Fruit fly (Drosophila melanogaster) whole organism, embryonic: Measurements from ENCODE around the gene CG13667.
A peak's percentile ranks its signal among the peaks of the same experiment; 100 is the strongest.

ENCODE experiments used
- Adf1 ChIP-seq: fragments of 200-800 bp; sonication (Bioruptor generic); IDR thresholded peaks from 2 replicates; pipeline ENCODE4 v1.3.6; 2022; ENCODE audit warnings: missing biosample characterization, missing genetic modification characterization
- Bteb2 ChIP-seq: fragments of 200-800 bp; sonication (Bioruptor generic); optimal IDR thresholded peaks from 2 replicates; lab custom pipeline; 2016; ENCODE audit warnings: missing biosample characterization, missing genetic modification characterization
- CG10654 ChIP-seq: fragments of 200-800 bp; sonication (Bioruptor generic); optimal IDR thresholded peaks from 2 replicates; lab custom pipeline; 2016; ENCODE audit warnings: missing biosample characterization, missing genetic modification characterization
- CG11560 ChIP-seq: fragments of 200-800 bp; sonication (Bioruptor generic); IDR thresholded peaks from 3 replicates; pipeline ENCODE4 v1.3.6; 2022; ENCODE audit warnings: missing biosample characterization, missing genetic modification characterization
- CG13123 ChIP-seq: fragments of 200-800 bp; sonication (Bioruptor generic); optimal IDR thresholded peaks from 2 replicates; lab custom pipeline; 2016; ENCODE audit warnings: missing biosample characterization, missing genetic modification characterization
- CG15073 ChIP-seq: fragments of 200-800 bp; sonication (Bioruptor generic); optimal IDR thresholded peaks from 2 replicates; lab custom pipeline; 2016; ENCODE audit warnings: missing biosample characterization, missing genetic modification characterization
- CG1603 ChIP-seq: fragments of 200-800 bp; sonication (Bioruptor generic); optimal IDR thresholded peaks from 2 replicates; lab custom pipeline; 2019; ENCODE audit warnings: missing biosample characterization, mild to moderate bottlenecking, missing genetic modification characterization, moderate library complexity
- CG17385 ChIP-seq: fragments of 200-800 bp; sonication (Bioruptor generic); optimal IDR thresholded peaks from 3 replicates; lab custom pipeline; 2018; ENCODE audit warnings: missing biosample characterization, mild to moderate bottlenecking, missing genetic modification characterization
- CG17568 ChIP-seq: fragments of 200-800 bp; sonication (Bioruptor generic); optimal IDR thresholded peaks from 2 replicates; lab custom pipeline; 2018; ENCODE audit warnings: missing biosample characterization, mild to moderate bottlenecking, missing genetic modification characterization, moderate library complexity
- CG2116 ChIP-seq: fragments of 200-800 bp; sonication (Bioruptor generic); optimal IDR thresholded peaks from 3 replicates; lab custom pipeline; 2018; ENCODE audit warnings: missing biosample characterization, mild to moderate bottlenecking, missing genetic modification characterization
- CG4282 ChIP-seq: fragments of 200-800 bp; sonication (Bioruptor generic); optimal IDR thresholded peaks from 2 replicates; lab custom pipeline; 2016; ENCODE audit warnings: missing biosample characterization, missing genetic modification characterization
- CG4360 ChIP-seq: fragments of 200-800 bp; sonication (Bioruptor generic); IDR thresholded peaks from 2 replicates; pipeline ENCODE4 v1.3.6; 2022; ENCODE audit warnings: missing biosample characterization, missing genetic modification characterization
- CG4617 ChIP-seq: fragments of 200-800 bp; sonication (Bioruptor generic); optimal IDR thresholded peaks from 3 replicates; lab custom pipeline; 2016; ENCODE audit warnings: missing biosample characterization, missing genetic modification characterization, borderline replicate concordance
- CG6654 ChIP-seq: fragments of 200-800 bp; sonication (Bioruptor generic); optimal IDR thresholded peaks from 2 replicates; lab custom pipeline; 2017; ENCODE audit warnings: missing biosample characterization, mild to moderate bottlenecking, missing genetic modification characterization
- CG8281 ChIP-seq: fragments of 200-800 bp; sonication (Bioruptor generic); optimal IDR thresholded peaks from 2 replicates; lab custom pipeline; 2018; ENCODE audit warnings: missing biosample characterization, mild to moderate bottlenecking, missing genetic modification characterization, moderate library complexity
- CG8478 ChIP-seq: fragments of >200 bp; optimal IDR thresholded peaks from 2 replicates; lab custom pipeline; 2018
- CG9727 ChIP-seq: fragments of 200-800 bp; sonication (Bioruptor generic); optimal IDR thresholded peaks from 3 replicates; lab custom pipeline; 2017; ENCODE audit warnings: missing biosample characterization, mild to moderate bottlenecking, missing genetic modification characterization
- Dll ChIP-seq: fragments of 200-800 bp; sonication (Bioruptor generic); IDR thresholded peaks from 4 replicates; pipeline ENCODE4 v1.3.6; 2022; ENCODE audit warnings: missing biosample characterization, missing genetic modification characterization; ENCODE audit not compliant: partially characterized antibody
- E2f2 ChIP-seq: fragments of 200-800 bp; sonication (Bioruptor generic); IDR thresholded peaks from 2 replicates; pipeline ENCODE4 v1.3.6; 2022; ENCODE audit warnings: missing biosample characterization, missing genetic modification characterization
- Ets65A ChIP-seq: fragments of 200-800 bp; sonication (Bioruptor generic); peaks from one replicate; lab custom pipeline; 2016; ENCODE audit warnings: missing biosample characterization, missing genetic modification characterization
- Gug ChIP-seq: fragments of 200-800 bp; sonication (Bioruptor generic); IDR thresholded peaks from 4 replicates; pipeline ENCODE4 v1.3.6; 2022; ENCODE audit warnings: missing biosample characterization, missing genetic modification characterization
- H2.0 ChIP-seq: fragments of 200-800 bp; sonication (Bioruptor generic); IDR thresholded peaks from 2 replicates; pipeline ENCODE4 v1.3.6; 2022; ENCODE audit warnings: missing biosample characterization, missing genetic modification characterization
- HLHmδ ChIP-seq: fragments of 200-800 bp; sonication (Bioruptor generic); optimal IDR thresholded peaks from 2 replicates; lab custom pipeline; 2018; ENCODE audit warnings: missing biosample characterization, mild to moderate bottlenecking, missing genetic modification characterization, moderate library complexity
- Hr78 ChIP-seq, 2 experiments: fragments of 200-800 bp in 1 of 2; fragments of >200 bp in 1 of 2; sonication (Bioruptor generic) in 1 of 2; optimal IDR thresholded peaks; 2 replicates each; lab custom pipeline; 2017 to 2019; ENCODE audit warnings: missing biosample characterization in 2 of 2, missing genetic modification characterization in 2 of 2, mild to moderate bottlenecking in 1 of 2, moderate library complexity in 1 of 2
- NFAT ChIP-seq: fragments of 200-800 bp; sonication (Bioruptor generic); IDR thresholded peaks from 2 replicates; pipeline ENCODE4 v1.3.6; 2022; ENCODE audit warnings: missing biosample characterization, missing genetic modification characterization
- Nf-YA ChIP-seq: fragments of 200-800 bp; sonication (Bioruptor generic); IDR thresholded peaks from 2 replicates; pipeline ENCODE4 v1.3.6; 2022; ENCODE audit warnings: missing biosample characterization, missing genetic modification characterization
- Oaz ChIP-seq: fragments of 200-800 bp; sonication (Bioruptor generic); IDR thresholded peaks from 2 replicates; pipeline ENCODE4 v1.3.6; 2022; ENCODE audit warnings: missing biosample characterization, missing genetic modification characterization
- Oli ChIP-seq: fragments of 200-800 bp; sonication (Bioruptor generic); optimal IDR thresholded peaks from 2 replicates; lab custom pipeline; 2018; ENCODE audit warnings: missing biosample characterization, mild to moderate bottlenecking, missing genetic modification characterization, moderate library complexity
- Pdp1 ChIP-seq, 2 experiments: fragments of 200-800 bp; sonication (Bioruptor generic); optimal IDR thresholded peaks; 3 replicates each; lab custom pipeline; 2016; ENCODE audit warnings: missing biosample characterization in 2 of 2, missing genetic modification characterization in 2 of 2, mild to moderate bottlenecking in 1 of 2, moderate library complexity in 1 of 2
- Sry-β ChIP-seq: fragments of 200-800 bp; sonication (Bioruptor generic); optimal IDR thresholded peaks from 2 replicates; lab custom pipeline; 2018; ENCODE audit warnings: missing biosample characterization, mild to moderate bottlenecking, missing genetic modification characterization, moderate library complexity
- al ChIP-seq: fragments of 200-800 bp; sonication (Bioruptor generic); IDR thresholded peaks from 2 replicates; pipeline ENCODE4 v1.3.6; 2022; ENCODE audit warnings: missing biosample characterization, missing genetic modification characterization
- ato ChIP-seq: fragments of 200-800 bp; sonication (Bioruptor generic); IDR thresholded peaks from 2 replicates; pipeline ENCODE4 v1.3.6; 2022; ENCODE audit warnings: missing biosample characterization, missing genetic modification characterization; ENCODE audit not compliant: partially characterized antibody
- bowl ChIP-seq: fragments of 200-800 bp; sonication (Bioruptor generic); IDR thresholded peaks from 2 replicates; pipeline ENCODE4 v1.3.6; 2022; ENCODE audit warnings: missing biosample characterization, missing genetic modification characterization
- cato ChIP-seq: fragments of 200-800 bp; sonication (Bioruptor generic); optimal IDR thresholded peaks from 2 replicates; lab custom pipeline; 2016; ENCODE audit warnings: missing biosample characterization, missing genetic modification characterization, borderline replicate concordance
- cg ChIP-seq: fragments of 200-800 bp; sonication (Bioruptor generic); optimal IDR thresholded peaks from 3 replicates; lab custom pipeline; 2019; ENCODE audit warnings: missing biosample characterization, mild to moderate bottlenecking, missing genetic modification characterization, moderate library complexity
- da ChIP-seq: fragments of 200-800 bp; sonication (Bioruptor generic); optimal IDR thresholded peaks from 2 replicates; lab custom pipeline; 2016; ENCODE audit warnings: missing biosample characterization, missing genetic modification characterization
- dan ChIP-seq: fragments of 200-800 bp; sonication (Bioruptor generic); IDR thresholded peaks from 2 replicates; pipeline ENCODE4 v1.3.6; 2022; ENCODE audit warnings: missing biosample characterization, missing genetic modification characterization
- fru ChIP-seq: fragments of >200 bp; optimal IDR thresholded peaks from 2 replicates; lab custom pipeline; 2017
- gro ChIP-seq: fragments of 200-800 bp; sonication (Bioruptor generic); optimal IDR thresholded peaks from 2 replicates; lab custom pipeline; 2016; ENCODE audit warnings: missing biosample characterization, missing genetic modification characterization
- jumu ChIP-seq: fragments of 200-800 bp; sonication (Bioruptor generic); optimal IDR thresholded peaks from 3 replicates; lab custom pipeline; 2016; ENCODE audit warnings: missing biosample characterization, missing genetic modification characterization
- lola ChIP-seq, 3 experiments: fragments of >200 bp in 2 of 3; fragments of 200-800 bp in 1 of 3; sonication (Bioruptor generic) in 1 of 3; optimal IDR thresholded peaks; 2 replicates each; lab custom pipeline; 2017 to 2019; ENCODE audit warnings: missing biosample characterization in 3 of 3, missing genetic modification characterization in 3 of 3, mild to moderate bottlenecking in 1 of 3, moderate library complexity in 1 of 3
- nom ChIP-seq: fragments of 200-800 bp; sonication (Bioruptor generic); optimal IDR thresholded peaks from 2 replicates; lab custom pipeline; 2017; ENCODE audit warnings: missing biosample characterization, missing genetic modification characterization, mild to moderate bottlenecking, moderate library complexity, missing genetic modification reagents
- onecut ChIP-seq: fragments of 200-800 bp; sonication (Bioruptor generic); IDR thresholded peaks from 2 replicates; pipeline ENCODE4 v1.3.6; 2022; ENCODE audit warnings: missing biosample characterization, missing genetic modification characterization
- pan ChIP-seq, 4 experiments: fragments of >200 bp in 3 of 4; fragments of 200-800 bp in 1 of 4; sonication (Bioruptor generic) in 1 of 4; optimal IDR thresholded peaks in 3 of 4; IDR thresholded peaks in 1 of 4; 2 replicates each; pipeline versions ENCODE4 v1.3.6 to Lab custom; 2017 to 2022; ENCODE audit warnings: missing biosample characterization in 2 of 4, missing genetic modification characterization in 2 of 4, mixed read lengths in 1 of 4
- phol ChIP-seq: fragments of 200-800 bp; sonication (Bioruptor generic); optimal IDR thresholded peaks from 3 replicates; lab custom pipeline; 2018; ENCODE audit warnings: missing biosample characterization, mild to moderate bottlenecking, missing genetic modification characterization, moderate library complexity
- scrt ChIP-seq: fragments of 200-800 bp; sonication (Bioruptor generic); optimal IDR thresholded peaks from 2 replicates; lab custom pipeline; 2018; ENCODE audit warnings: missing biosample characterization, mild to moderate bottlenecking, missing genetic modification characterization, moderate library complexity
- slp2 ChIP-seq: fragments of 200-800 bp; sonication (Bioruptor generic); optimal IDR thresholded peaks from 2 replicates; lab custom pipeline; 2016; ENCODE audit warnings: missing biosample characterization, missing genetic modification characterization
- vfl ChIP-seq: fragments of 200-800 bp; sonication (Bioruptor generic); optimal IDR thresholded peaks from 2 replicates; lab custom pipeline; 2016; ENCODE audit warnings: missing biosample characterization, missing genetic modification characterization
- zfh1 ChIP-seq: fragments of 200-800 bp; sonication (Bioruptor generic); IDR thresholded peaks from 3 replicates; pipeline ENCODE4 v1.3.6; 2022; ENCODE audit warnings: missing biosample characterization, missing genetic modification characterization

Gene CG13667

DNA sequence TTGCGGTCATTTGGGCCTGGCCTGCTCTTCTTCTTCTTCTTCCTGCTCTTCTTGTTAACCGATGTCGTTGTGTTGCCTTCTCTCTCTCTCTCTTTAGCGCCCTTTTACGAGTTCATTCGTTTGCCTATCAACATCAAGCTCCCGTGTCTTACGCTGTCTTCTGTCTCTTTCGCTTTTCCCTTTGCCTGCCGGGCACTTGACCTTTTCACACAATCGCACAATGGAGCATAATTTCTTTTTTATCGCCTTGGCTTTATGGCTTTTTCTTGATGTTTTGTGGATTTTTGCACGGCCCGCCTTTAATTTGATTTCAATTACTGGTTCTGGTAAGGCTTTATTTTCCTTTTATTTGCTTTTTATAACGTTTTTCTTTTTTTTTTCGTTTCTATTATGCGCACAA is 16.1 kb downstream of the CG13667 start:
- TF ChIP-seq Sry-β (GFP tag; lab: Kevin White, UChicago) = no peak
- no peak for TF ChIP-seq CG4282 (GFP tag; lab: Kevin White, UChicago)
- TF ChIP-seq CG1603 = no peak
- no peak for TF ChIP-seq zfh1 (GFP tag; lab: Robert Waterston, UW)
- TF ChIP-seq CG17385 (GFP tag; lab: Kevin White, UChicago) = peak; percentile 65
- TF ChIP-seq Ets65A (GFP tag; lab: Kevin White, UChicago) = peak; percentile 27
- TF ChIP-seq Hr78 (GFP tag; optimal IDR thresholded peaks at IDR 0.05; lab: Kevin White, UChicago) = peak in 1 of 2 experiments; percentile 90
- no peak for TF ChIP-seq NFAT (GFP tag; lab: Robert Waterston, UW)
- no peak for TF ChIP-seq CG11560 (tag; lab: Robert Waterston, UW)
- no peak for TF ChIP-seq bowl
- no peak for TF ChIP-seq Pdp1 (GFP tag; optimal IDR thresholded peaks at IDR 0.05; lab: Kevin White, UChicago)
- no peak for TF ChIP-seq gro (GFP tag; lab: Kevin White, UChicago)
- TF ChIP-seq Bteb2 (GFP tag; lab: Kevin White, UChicago) = no peak
- no peak for TF ChIP-seq da (GFP tag; lab: Kevin White, UChicago)
- TF ChIP-seq H2.0 (GFP tag; lab: Robert Waterston, UW) = no peak
- TF ChIP-seq CG9727 (GFP tag; lab: Kevin White, UChicago) = no peak
- no peak for TF ChIP-seq CG17568 (GFP tag; lab: Kevin White, UChicago)
- TF ChIP-seq onecut = no peak

DNA sequence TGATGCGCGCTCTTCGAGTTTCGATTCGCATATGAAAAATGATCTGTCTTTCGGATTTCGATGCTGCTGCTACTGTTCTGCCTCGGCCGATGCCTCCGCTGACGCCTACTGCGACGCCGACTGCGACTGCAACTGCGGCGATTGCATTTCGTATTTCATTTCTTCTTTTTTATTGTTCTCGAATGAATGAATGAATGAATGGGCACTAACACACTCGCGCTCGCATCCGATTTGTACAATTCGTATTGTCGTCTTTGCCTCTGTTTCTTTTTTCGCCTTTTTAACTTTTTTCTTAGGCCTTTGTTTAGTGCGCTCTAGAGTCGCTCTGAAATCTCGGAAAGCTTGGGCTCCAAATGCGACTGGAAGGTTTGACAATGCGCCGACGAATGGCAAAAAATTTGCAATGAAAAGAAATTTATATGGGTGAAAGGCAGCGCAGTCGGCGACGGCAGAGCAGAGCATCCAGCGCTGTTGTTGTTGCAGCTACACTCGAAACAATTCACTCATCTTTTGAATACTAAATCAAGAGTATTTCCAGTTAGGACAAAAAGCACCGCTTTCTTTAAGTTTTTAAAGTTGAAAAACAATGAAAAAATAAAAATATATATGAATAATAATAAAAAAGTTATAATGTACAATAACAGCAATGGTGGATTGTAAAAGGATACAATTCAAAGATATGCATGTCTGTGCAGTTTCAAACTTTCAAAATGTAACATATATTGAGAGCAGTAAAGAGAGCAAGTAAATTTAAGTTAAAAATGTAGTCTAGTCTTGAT is 16.7 kb downstream of the CG13667 start, which contains the start of gene CG32354:
Gene CG32354 (minus strand): TSS at position 398 of the 779 bp plus-strand sequence.
- no peak for TF ChIP-seq CG4617 (GFP tag; lab: Kevin White, UChicago)
- TF ChIP-seq CG6654 = no peak
- peak; percentile 58 for TF ChIP-seq CG4360
- no peak for TF ChIP-seq Oaz (GFP tag; lab: Robert Waterston, UW)
- TF ChIP-seq CG8478 = no peak
- no peak for TF ChIP-seq HLHmδ (GFP tag; lab: Kevin White, UChicago)
- no peak for TF ChIP-seq vfl
- TF ChIP-seq al (GFP tag; lab: Robert Waterston, UW) = no peak
- no peak for TF ChIP-seq ato (GFP tag; lab: Robert Waterston, UW)
- TF ChIP-seq CG8281 = peak; percentile 53
- TF ChIP-seq fru (lab: Kevin White, UChicago) = no peak
- TF ChIP-seq cato (GFP tag; lab: Kevin White, UChicago) = no peak
- TF ChIP-seq scrt = no peak
- TF ChIP-seq CG2116 (GFP tag; lab: Kevin White, UChicago) = no peak
- TF ChIP-seq Dll (GFP tag; lab: Robert Waterston, UW) = no peak
- peak; percentile 15 for TF ChIP-seq cg
- TF ChIP-seq lola (GFP tag; optimal IDR thresholded peaks at IDR 0.05; lab: Kevin White, UChicago) = no peak
- TF ChIP-seq slp2 = no peak
- no peak for TF ChIP-seq CG13123 (GFP tag; lab: Kevin White, UChicago)
- TF ChIP-seq nom (GFP tag; lab: Kevin White, UChicago) = peak; percentile 53
- no peak for TF ChIP-seq jumu (GFP tag; lab: Kevin White, UChicago)
- TF ChIP-seq CG15073 (GFP tag; lab: Kevin White, UChicago) = no peak
- TF ChIP-seq Adf1 (GFP tag; lab: Robert Waterston, UW) = peak; percentile 59
- TF ChIP-seq CG10654 (GFP tag; lab: Kevin White, UChicago) = no peak
- peak; percentile 15 for TF ChIP-seq phol
- no peak for TF ChIP-seq dan
- peak; percentile 19; the same call in 2 of the 4 replicates for TF ChIP-seq Gug (GFP tag; lab: Robert Waterston, UW)
- no peak for TF ChIP-seq Oli
- no peak for TF ChIP-seq pan (optimal IDR thresholded peaks at IDR 0.05; lab: Kevin White, UChicago)
- TF ChIP-seq pan (GFP tag; optimal IDR thresholded peaks at IDR 0.05 in 1 of 2, IDR thresholded peaks at IDR 0.05 in 1 of 2) = no peak
- TF ChIP-seq Nf-YA (GFP tag; lab: Robert Waterston, UW) = no peak
- no peak for TF ChIP-seq E2f2 (GFP tag; lab: Robert Waterston, UW)
